Fruit fly (Drosophila melanogaster) whole organism, embryonic: Measurements from ENCODE around the gene trk.

Experiments used
- Antp ChIP-seq: fragments of 200-800 bp; sonication (Bioruptor generic); optimal IDR thresholded peaks from 3 replicates; lab custom pipeline; 2016; ENCODE audit warnings: missing biosample characterization, missing genetic modification characterization
- CG10267 ChIP-seq: fragments of 200-800 bp; sonication (Bioruptor generic); optimal IDR thresholded peaks from 2 replicates; lab custom pipeline; 2018; ENCODE audit warnings: missing biosample characterization, mild to moderate bottlenecking, missing genetic modification characterization, moderate library complexity
- CG10274 ChIP-seq: fragments of 200-800 bp; sonication (Bioruptor generic); optimal IDR thresholded peaks from 3 replicates; lab custom pipeline; 2017; ENCODE audit warnings: missing biosample characterization, mild to moderate bottlenecking, missing genetic modification characterization
- CG11723 ChIP-seq: fragments of 200-800 bp; sonication (Bioruptor generic); optimal IDR thresholded peaks from 2 replicates; lab custom pipeline; 2017; ENCODE audit warnings: missing biosample characterization, mild to moderate bottlenecking, missing genetic modification characterization
- CG12659 ChIP-seq: fragments of 200-800 bp; sonication (Bioruptor generic); optimal IDR thresholded peaks from 3 replicates; lab custom pipeline; 2017; ENCODE audit warnings: mild to moderate bottlenecking, missing biosample characterization, missing genetic modification reagents, missing genetic modification characterization
- CG13624 ChIP-seq: fragments of 200-800 bp; sonication (Bioruptor generic); optimal IDR thresholded peaks from 2 replicates; lab custom pipeline; 2016; ENCODE audit warnings: missing biosample characterization, missing genetic modification characterization
- CG1603 ChIP-seq: fragments of 200-800 bp; sonication (Bioruptor generic); optimal IDR thresholded peaks from 2 replicates; lab custom pipeline; 2019; ENCODE audit warnings: missing biosample characterization, mild to moderate bottlenecking, missing genetic modification characterization, moderate library complexity
- CG17802 ChIP-seq: fragments of 200-800 bp; sonication (Bioruptor generic); optimal IDR thresholded peaks from 2 replicates; lab custom pipeline; 2018; ENCODE audit warnings: missing biosample characterization, mild to moderate bottlenecking, missing genetic modification characterization, moderate library complexity
- CG18262 ChIP-seq: fragments of 200-800 bp; optimal IDR thresholded peaks from 3 replicates; lab custom pipeline; 2019; ENCODE audit warnings: missing biosample characterization, mild to moderate bottlenecking, missing genetic modification characterization, moderate library complexity
- CG30020 ChIP-seq: fragments of 200-800 bp; optimal IDR thresholded peaks from 2 replicates; lab custom pipeline; 2019; ENCODE audit warnings: missing biosample characterization, mild to moderate bottlenecking, missing genetic modification characterization, moderate library complexity
- CG3065 ChIP-seq: fragments of 200-800 bp; sonication (Bioruptor generic); optimal IDR thresholded peaks from 2 replicates; lab custom pipeline; 2016; ENCODE audit warnings: missing biosample characterization, missing genetic modification characterization
- CG4617 ChIP-seq: fragments of 200-800 bp; sonication (Bioruptor generic); optimal IDR thresholded peaks from 3 replicates; lab custom pipeline; 2016; ENCODE audit warnings: missing biosample characterization, missing genetic modification characterization, borderline replicate concordance
- CG7271 ChIP-seq: fragments of 200-800 bp; sonication (Bioruptor generic); optimal IDR thresholded peaks from 2 replicates; lab custom pipeline; 2018; ENCODE audit warnings: missing biosample characterization, mild to moderate bottlenecking, missing genetic modification characterization, moderate library complexity
- CG7745 ChIP-seq: fragments of 200-800 bp; sonication (Bioruptor generic); optimal IDR thresholded peaks from 2 replicates; lab custom pipeline; 2018; ENCODE audit warnings: missing biosample characterization, mild to moderate bottlenecking, missing genetic modification characterization, moderate library complexity
- CG8290 ChIP-seq, 3 experiments: fragments of 200-800 bp; sonication (Bioruptor generic); optimal IDR thresholded peaks; 2 replicates each; lab custom pipeline; 2016 to 2019; ENCODE audit warnings: missing biosample characterization in 3 of 3, missing genetic modification characterization in 3 of 3, mild to moderate bottlenecking in 2 of 3, moderate library complexity in 1 of 3
- CG9437 ChIP-seq: fragments of 200-800 bp; sonication (Bioruptor generic); optimal IDR thresholded peaks from 2 replicates; lab custom pipeline; 2018; ENCODE audit warnings: missing biosample characterization, mild to moderate bottlenecking, missing genetic modification characterization
- CG9817 ChIP-seq: fragments of 200-800 bp; sonication (Bioruptor generic); optimal IDR thresholded peaks from 2 replicates; lab custom pipeline; 2018; ENCODE audit warnings: missing biosample characterization, mild to moderate bottlenecking, missing genetic modification characterization, moderate library complexity
- Dll ChIP-seq: fragments of 200-800 bp; sonication (Bioruptor generic); IDR thresholded peaks from 4 replicates; pipeline ENCODE4 v1.3.6; 2022; ENCODE audit warnings: missing biosample characterization, missing genetic modification characterization; ENCODE audit not compliant: partially characterized antibody
- E2f2 ChIP-seq: fragments of 200-800 bp; sonication (Bioruptor generic); IDR thresholded peaks from 2 replicates; pipeline ENCODE4 v1.3.6; 2022; ENCODE audit warnings: missing biosample characterization, missing genetic modification characterization
- Jarid2 ChIP-seq: fragments of 200-800 bp; sonication (Bioruptor generic); optimal IDR thresholded peaks from 3 replicates; lab custom pipeline; 2017; ENCODE audit warnings: mild to moderate bottlenecking, missing biosample characterization, missing genetic modification reagents, missing genetic modification characterization
- MBD-R2 ChIP-seq: fragments of 200-800 bp; sonication (Bioruptor generic); IDR thresholded peaks from 2 replicates; pipeline ENCODE4 v1.3.6; 2022; ENCODE audit warnings: missing biosample characterization, missing genetic modification characterization
- MESR4 ChIP-seq: fragments of 200-800 bp; sonication (Bioruptor generic); optimal IDR thresholded peaks from 2 replicates; lab custom pipeline; 2018; ENCODE audit warnings: missing biosample characterization, mild to moderate bottlenecking, missing genetic modification characterization, moderate library complexity
- Med ChIP-seq: fragments of 200-800 bp; sonication (Bioruptor generic); peaks from one replicate; lab custom pipeline; 2016; ENCODE audit warnings: missing biosample characterization, missing genetic modification characterization, mild to moderate bottlenecking, inconsistent platforms, moderate library complexity
- Pdp1 ChIP-seq, 2 experiments: fragments of 200-800 bp; sonication (Bioruptor generic); optimal IDR thresholded peaks; 3 replicates each; lab custom pipeline; 2016; ENCODE audit warnings: missing biosample characterization in 2 of 2, missing genetic modification characterization in 2 of 2, mild to moderate bottlenecking in 1 of 2, moderate library complexity in 1 of 2
- Scr ChIP-seq: fragments of 200-800 bp; sonication (Bioruptor generic); IDR thresholded peaks from 2 replicates; pipeline ENCODE4 v1.3.6; 2022; ENCODE audit warnings: missing biosample characterization, missing genetic modification characterization; ENCODE audit not compliant: partially characterized antibody
- bowl ChIP-seq: fragments of 200-800 bp; sonication (Bioruptor generic); IDR thresholded peaks from 2 replicates; pipeline ENCODE4 v1.3.6; 2022; ENCODE audit warnings: missing biosample characterization, missing genetic modification characterization
- cg ChIP-seq: fragments of 200-800 bp; sonication (Bioruptor generic); optimal IDR thresholded peaks from 3 replicates; lab custom pipeline; 2019; ENCODE audit warnings: missing biosample characterization, mild to moderate bottlenecking, missing genetic modification characterization, moderate library complexity
- chm ChIP-seq: fragments of 200-800 bp; sonication (Bioruptor generic); IDR thresholded peaks from 2 replicates; pipeline ENCODE4 v1.3.6; 2022; ENCODE audit warnings: missing biosample characterization, missing genetic modification characterization
- dimm ChIP-seq: fragments of 200-800 bp; sonication (Bioruptor generic); IDR thresholded peaks from 2 replicates; pipeline ENCODE4 v1.3.6; 2022; ENCODE audit warnings: missing biosample characterization, missing genetic modification characterization
- eve ChIP-seq, 2 experiments: fragments of >200 bp; optimal IDR thresholded peaks; 2 replicates each; lab custom pipeline; 2017; ENCODE audit warnings: missing biosample characterization in 2 of 2, missing genetic modification characterization in 2 of 2
- gfzf ChIP-seq: fragments of 200-800 bp; sonication (Bioruptor generic); optimal IDR thresholded peaks from 2 replicates; lab custom pipeline; 2016; ENCODE audit warnings: missing biosample characterization, mild to moderate bottlenecking, missing genetic modification characterization, moderate library complexity
- kni ChIP-seq: fragments of 200-800 bp; sonication (Bioruptor generic); optimal IDR thresholded peaks from 3 replicates; lab custom pipeline; 2017; ENCODE audit warnings: mild to moderate bottlenecking, missing biosample characterization, missing genetic modification reagents, missing genetic modification characterization
- lab ChIP-seq: fragments of 200-800 bp; sonication (Bioruptor generic); optimal IDR thresholded peaks from 3 replicates; lab custom pipeline; 2017; ENCODE audit warnings: missing biosample characterization, missing genetic modification characterization, mild to moderate bottlenecking, moderate library complexity, missing genetic modification reagents
- lbe ChIP-seq: fragments of 200-800 bp; sonication (Bioruptor generic); optimal IDR thresholded peaks from 2 replicates; lab custom pipeline; 2016; ENCODE audit warnings: missing biosample characterization, mild to moderate bottlenecking, missing genetic modification characterization
- nmo ChIP-seq: fragments of 200-800 bp; sonication (Bioruptor generic); optimal IDR thresholded peaks from 2 replicates; lab custom pipeline; 2018; ENCODE audit warnings: missing biosample characterization, mild to moderate bottlenecking, missing genetic modification characterization, moderate library complexity
- phol ChIP-seq: fragments of 200-800 bp; sonication (Bioruptor generic); optimal IDR thresholded peaks from 3 replicates; lab custom pipeline; 2018; ENCODE audit warnings: missing biosample characterization, mild to moderate bottlenecking, missing genetic modification characterization, moderate library complexity
- pzg ChIP-seq: fragments of 200-800 bp; sonication (Bioruptor generic); optimal IDR thresholded peaks from 3 replicates; lab custom pipeline; 2018; ENCODE audit warnings: missing biosample characterization, mild to moderate bottlenecking, missing genetic modification characterization, moderate library complexity
- row ChIP-seq: fragments of 200-800 bp; sonication (Bioruptor generic); IDR thresholded peaks from 3 replicates; pipeline ENCODE4 v1.3.6; 2022; ENCODE audit warnings: missing biosample characterization, missing genetic modification characterization
- sc ChIP-seq, 3 experiments: fragments of >200 bp in 2 of 3; fragments of 200-800 bp in 1 of 3; sonication (Bioruptor generic) in 1 of 3; optimal IDR thresholded peaks; 2 replicates in 2 of 3; 3 replicates in 1 of 3; lab custom pipeline; 2017; ENCODE audit warnings: mild to moderate bottlenecking in 1 of 3, missing biosample characterization in 1 of 3, missing genetic modification characterization in 1 of 3, missing genetic modification reagents in 1 of 3
- stwl ChIP-seq: fragments of 200-800 bp; sonication (Bioruptor generic); optimal IDR thresholded peaks from 3 replicates; lab custom pipeline; 2018; ENCODE audit warnings: missing biosample characterization, mild to moderate bottlenecking, missing genetic modification characterization, moderate library complexity
- trem ChIP-seq: fragments of 200-800 bp; optimal IDR thresholded peaks from 3 replicates; lab custom pipeline; 2019; ENCODE audit warnings: missing biosample characterization, mild to moderate bottlenecking, missing genetic modification characterization, moderate library complexity
- zen ChIP-seq: fragments of 200-800 bp; sonication (Bioruptor generic); optimal IDR thresholded peaks from 3 replicates; lab custom pipeline; 2018; ENCODE audit warnings: missing biosample characterization, mild to moderate bottlenecking, missing genetic modification characterization, moderate library complexity

trk gene

DNA sequence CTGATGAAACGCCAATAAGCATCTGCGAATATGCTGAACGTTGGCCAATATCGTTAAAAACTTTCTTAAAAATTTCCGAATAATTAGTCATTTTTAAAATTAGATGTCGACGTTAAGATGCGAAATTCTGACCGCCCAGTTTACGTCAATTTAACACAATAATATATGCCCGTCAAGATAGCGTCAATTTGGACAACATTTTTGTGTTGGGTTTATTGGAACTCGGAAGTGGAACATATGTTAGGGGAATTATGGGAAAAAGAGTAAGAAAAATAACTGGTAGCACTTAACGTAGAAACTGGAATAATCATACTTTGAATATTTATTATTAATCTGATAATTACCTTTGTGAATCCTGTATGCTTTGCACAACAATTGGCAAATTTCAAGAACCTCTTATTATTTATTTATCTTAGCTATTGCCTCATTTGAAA, 16.4 kb downstream of the trk start, which contains the start of gene CG5676 (continued):
- TF ChIP-seq MESR4 (peak; percentile 77), CG11723 (GFP tag; lab: Kevin White, UChicago) (peak; percentile 51), dimm (GFP tag; lab: Robert Waterston, UW) (no peak), CG12659 (peak; percentile 57), CG1603 (tag; lab: Kevin White, UChicago) (peak; percentile 100), nmo (GFP tag; lab: Kevin White, UChicago) (peak; percentile 39), pzg (GFP tag; lab: Kevin White, UChicago) (peak; percentile 71), lab (GFP tag; lab: Kevin White, UChicago) (no peak), chm (GFP tag; lab: Robert Waterston, UW) (no peak), zen (peak; percentile 56), CG7271 (tag; lab: Kevin White, UChicago) (peak; percentile 23), CG4617 (GFP tag; lab: Kevin White, UChicago) (peak; percentile 15), CG30020 (tag; lab: Kevin White, UChicago) (peak; percentile 99), lbe (GFP tag; lab: Kevin White, UChicago) (no peak), Jarid2 (GFP tag; lab: Kevin White, UChicago) (no peak), bowl (GFP tag; lab: Robert Waterston, UW) (no peak), phol (tag; lab: Kevin White, UChicago) (peak; percentile 26), row (GFP tag; lab: Robert Waterston, UW) (peak; percentile 50; the same call in 1 of the 3 replicates), cg (GFP tag; lab: Kevin White, UChicago) (peak; percentile 5), CG10267 (tag; lab: Kevin White, UChicago) (peak; percentile 17), MBD-R2 (peak; percentile 70), CG10274 (GFP tag; lab: Kevin White, UChicago) (no peak), sc (optimal IDR thresholded peaks at IDR 0.05; lab: Kevin White, UChicago) (no peak), sc (GFP tag; optimal IDR thresholded peaks at IDR 0.05; lab: Kevin White, UChicago) (no peak), eve (GFP tag; optimal IDR thresholded peaks at IDR 0.05; lab: Kevin White, UChicago) (peak in 1 of 2 experiments; percentile 45), CG3065 (GFP tag; lab: Kevin White, UChicago) (no peak), E2f2 (GFP tag; lab: Robert Waterston, UW) (0 out of 2 replicates have a peak, but pooled peaks have one; percentile 8), Scr (GFP tag; lab: Robert Waterston, UW) (peak; percentile 26; the same call in 1 of the 2 replicates), CG9817 (tag; lab: Kevin White, UChicago) (no peak), Med (GFP tag; lab: Kevin White, UChicago) (peak; percentile 59), CG13624 (GFP tag; lab: Kevin White, UChicago) (peak; percentile 16), CG9437 (GFP tag; lab: Kevin White, UChicago) (peak; percentile 54), CG8290 (GFP tag; optimal IDR thresholded peaks at IDR 0.05; lab: Kevin White, UChicago) (peak; percentile 14), CG8290 (tag; optimal IDR thresholded peaks at IDR 0.05; lab: Kevin White, UChicago) (no peak), Pdp1 (GFP tag; optimal IDR thresholded peaks at IDR 0.05; lab: Kevin White, UChicago) (peak in 1 of 2 experiments; percentile 74), CG7745 (tag; lab: Kevin White, UChicago) (peak; percentile 36), CG17802 (tag; lab: Kevin White, UChicago) (peak; percentile 86), trem (tag; lab: Kevin White, UChicago) (peak; percentile 31), CG18262 (tag; lab: Kevin White, UChicago) (peak; percentile 4), kni (GFP tag; lab: Kevin White, UChicago) (no peak), stwl (tag; lab: Kevin White, UChicago) (peak; percentile 52), Dll (GFP tag; lab: Robert Waterston, UW) (0 out of 4 replicates have a peak, but pooled peaks have one; percentile 34), gfzf (peak; percentile 39), Antp (no peak)
